Worm (Caenorhabditis elegans): Measurements from ENCODE around the gene Y17G7B.20.

ce11 chrII:11968275-11968674 lies 11.4 kb downstream of the Y17G7B.20 start, which contains the start of gene mex-1:
- TF ChIP-seq egl-27 (tag; optimal IDR thresholded peaks at IDR 0.05), result no peak
- no peak for TF ChIP-seq C34F6.9 (tag; optimal IDR thresholded peaks at IDR 0.05)
- no peak for TF ChIP-seq unc-39 (tag; optimal IDR thresholded peaks at IDR 0.05)
- TF ChIP-seq ceh-82 (tag; optimal IDR thresholded peaks at IDR 0.05), result no peak
- no peak for TF ChIP-seq skn-1 (tag; optimal IDR thresholded peaks at IDR 0.05)
- TF ChIP-seq unc-55 (GFP tag; optimal IDR thresholded peaks at IDR 0.05), result no peak
- TF ChIP-seq ztf-4 (tag; optimal IDR thresholded peaks at IDR 0.05), result no peak

Data from whole organism, L2 larva.